Fruit fly (Drosophila melanogaster): ENCODE results near the gene Ugt35B1.

dm6 chr3R:11172460-11173168 lies 2.6 kb upstream of the Ugt35B1 start, which contains the start of gene Ugt35A1:
- TF ChIP-seq CG1529 (GFP tag; optimal IDR thresholded peaks at IDR 0.05): no peak
- TF ChIP-seq CG11560 (tag; IDR thresholded peaks at IDR 0.05): no peak
- TF ChIP-seq run (tag; optimal IDR thresholded peaks at IDR 0.05): no peak
